Fruit fly (Drosophila melanogaster) whole organism, embryonic: ENCODE measurements around the gene SclB.

Experiments used
- Ada2b ChIP-seq: fragments of 200-800 bp; sonication (Bioruptor generic); IDR thresholded peaks from 2 replicates; pipeline ENCODE4 v1.3.6; 2022; ENCODE audit warnings: missing biosample characterization, missing genetic modification characterization
- Blimp-1 ChIP-seq: fragments of 200-800 bp; sonication (Bioruptor generic); optimal IDR thresholded peaks from 3 replicates; lab custom pipeline; 2018; ENCODE audit warnings: missing biosample characterization, missing genetic modification characterization, mild to moderate bottlenecking, moderate library complexity, missing genetic modification reagents
- CG33557 ChIP-seq: fragments of 200-800 bp; sonication (Bioruptor generic); optimal IDR thresholded peaks from 2 replicates; lab custom pipeline; 2019; ENCODE audit warnings: missing biosample characterization, mild to moderate bottlenecking, missing genetic modification characterization, moderate library complexity
- D19A ChIP-seq: fragments of 200-800 bp; optimal IDR thresholded peaks from 3 replicates; lab custom pipeline; 2019; ENCODE audit warnings: missing biosample characterization, mild to moderate bottlenecking, missing genetic modification characterization, moderate library complexity
- Sox102F ChIP-seq: fragments of 200-800 bp; sonication (Bioruptor generic); optimal IDR thresholded peaks from 2 replicates; lab custom pipeline; 2018; ENCODE audit warnings: missing biosample characterization, mild to moderate bottlenecking, missing genetic modification characterization, moderate library complexity
- Sry-δ ChIP-seq: fragments of 200-800 bp; sonication (Bioruptor generic); optimal IDR thresholded peaks from 2 replicates; lab custom pipeline; 2016; ENCODE audit warnings: missing biosample characterization, missing genetic modification characterization
- unc-4 ChIP-seq: fragments of 200-800 bp; sonication (Bioruptor generic); IDR thresholded peaks from 2 replicates; pipeline ENCODE4 v1.3.6; 2022; ENCODE audit warnings: missing biosample characterization, missing genetic modification characterization; ENCODE audit not compliant: partially characterized antibody

DNA sequence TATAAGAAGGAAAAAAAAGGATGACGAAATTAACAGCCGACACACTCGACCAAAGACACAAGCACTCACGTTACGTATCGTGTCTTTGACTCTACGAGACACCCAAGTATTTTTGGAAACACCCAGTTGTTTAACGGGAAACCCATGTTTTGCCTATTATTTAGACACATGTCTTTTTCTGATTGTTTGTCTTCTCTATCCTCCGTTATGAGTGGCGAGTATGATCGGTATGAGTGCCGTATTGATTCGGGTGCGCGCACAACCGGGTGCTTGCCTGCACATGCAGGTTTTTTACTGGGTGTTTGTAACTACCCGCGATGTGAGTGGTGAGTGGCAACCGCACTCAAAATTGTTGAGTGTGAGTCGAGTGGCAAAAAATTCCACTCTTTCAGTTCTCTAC, 21.3 kb downstream of the SclB start:
- no peak for TF ChIP-seq Sry-δ
- no peak for TF ChIP-seq Sox102F (GFP tag; lab: Kevin White, UChicago)
- no peak for TF ChIP-seq CG33557 (GFP tag; lab: Kevin White, UChicago)
- TF ChIP-seq unc-4 (GFP tag; lab: Robert Waterston, UW), result no peak
- no peak for TF ChIP-seq Blimp-1 (GFP tag; lab: Kevin White, UChicago)
- no peak for TF ChIP-seq D19A (tag; lab: Kevin White, UChicago)
- no peak for TF ChIP-seq Ada2b (GFP tag; lab: Robert Waterston, UW)
